Fruit fly (Drosophila melanogaster) whole organism, prepupa: ENCODE data around the gene CG12986.

Experiments used
- Blimp-1 ChIP-seq: fragments of 200-800 bp; sonication (Bioruptor generic); optimal IDR thresholded peaks from 3 replicates; lab custom pipeline; 2017; ENCODE audit warnings: missing biosample characterization, missing genetic modification characterization, mild to moderate bottlenecking, moderate library complexity, missing genetic modification reagents
- CG11902 ChIP-seq: fragments of 200-800 bp; sonication (Bioruptor generic); optimal IDR thresholded peaks from 3 replicates; lab custom pipeline; 2016; ENCODE audit warnings: missing biosample characterization, missing genetic modification characterization
- Eip93F ChIP-seq: fragments of 200-800 bp; sonication (Bioruptor generic); optimal IDR thresholded peaks from 2 replicates; lab custom pipeline; 2016; ENCODE audit warnings: missing biosample characterization, mild to moderate bottlenecking, missing genetic modification characterization
- Hr39 ChIP-seq: fragments of 200-800 bp; sonication (Bioruptor generic); optimal IDR thresholded peaks from 2 replicates; lab custom pipeline; 2016; ENCODE audit warnings: missing biosample characterization, missing genetic modification characterization
- Smox ChIP-seq: fragments of 200-800 bp; sonication (Bioruptor generic); optimal IDR thresholded peaks from 3 replicates; lab custom pipeline; 2016; ENCODE audit warnings: missing biosample characterization, missing genetic modification characterization
- Sox102F ChIP-seq: fragments of 200-800 bp; sonication (Bioruptor generic); optimal IDR thresholded peaks from 2 replicates; lab custom pipeline; 2016; ENCODE audit warnings: missing biosample characterization, mild to moderate bottlenecking, missing genetic modification characterization
- acj6 ChIP-seq: fragments of 200-800 bp; sonication (Bioruptor generic); optimal IDR thresholded peaks from 3 replicates; lab custom pipeline; 2016; ENCODE audit warnings: missing biosample characterization, missing genetic modification characterization
- svp ChIP-seq: fragments of 200-800 bp; sonication (Bioruptor generic); peaks from one replicate; lab custom pipeline; 2016; ENCODE audit warnings: missing biosample characterization, missing genetic modification characterization

dm6 chrX:17836420-17836932, 17.0 kb upstream of the CG12986 start:
- TF ChIP-seq CG11902 (GFP tag; lab: Kevin White, UChicago) = no peak
- no peak for TF ChIP-seq Blimp-1 (GFP tag; lab: Kevin White, UChicago)
- TF ChIP-seq acj6 (GFP tag; lab: Kevin White, UChicago) = no peak
- no peak for TF ChIP-seq Hr39
- no peak for TF ChIP-seq Eip93F (GFP tag; lab: Kevin White, UChicago)
- TF ChIP-seq Smox (GFP tag; lab: Kevin White, UChicago) = no peak
- no peak for TF ChIP-seq svp
- TF ChIP-seq Sox102F (GFP tag; lab: Kevin White, UChicago) = no peak
